Fruit fly (Drosophila melanogaster) S2 (cell line): ENCODE measurements around the gene SLC22A.

Experiments used
- CG8478 ChIP-seq: fragments of >200 bp; optimal IDR thresholded peaks from 2 replicates; lab custom pipeline; 2018
- CTCF ChIP-seq, 2 experiments: fragments of >200 bp; optimal IDR thresholded peaks; 2 replicates each; lab custom pipeline; 2018

DNA sequence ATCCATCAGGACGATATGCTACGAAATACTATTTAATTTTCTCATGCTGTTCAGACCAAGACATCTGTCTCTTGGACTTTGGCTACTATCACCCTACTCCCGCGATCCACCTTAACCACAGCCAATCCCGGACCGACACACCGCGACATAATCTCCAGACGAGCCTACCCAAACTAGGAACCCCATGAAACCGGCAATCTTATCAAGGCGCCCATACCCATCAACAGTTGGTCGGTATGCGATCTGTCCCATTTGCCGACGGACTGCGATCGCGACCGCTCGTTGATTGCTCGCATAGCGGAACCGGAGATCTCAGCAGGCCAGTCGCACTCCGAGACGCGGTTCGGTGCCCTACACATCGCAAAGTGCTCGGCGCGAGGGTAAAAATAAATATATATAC is at the start of gene SLC22A:
- TF ChIP-seq CG8478 (no peak), CTCF (optimal IDR thresholded peaks at IDR 0.05; lab: Kevin White, UChicago) (no peak)
